Fruit fly (Drosophila melanogaster): Measurements from ENCODE around the gene CG10492.

dm6 chr2L:19078928-19079327 is 25.1 kb downstream of the CG10492 start, which contains the start of gene CG10700:
- no peak for TF ChIP-seq Abd-B (GFP tag; optimal IDR thresholded peaks at IDR 0.05)
- no peak for TF ChIP-seq Jra (GFP tag; optimal IDR thresholded peaks at IDR 0.05)
- TF ChIP-seq OdsH (GFP tag; optimal IDR thresholded peaks at IDR 0.05), result no peak
- no peak for TF ChIP-seq h (GFP tag; optimal IDR thresholded peaks at IDR 0.05)
- no peak for TF ChIP-seq sage (GFP tag; optimal IDR thresholded peaks at IDR 0.05)
- no peak for TF ChIP-seq pan (optimal IDR thresholded peaks at IDR 0.05)
- no peak for TF ChIP-seq psq (GFP tag; optimal IDR thresholded peaks at IDR 0.05)
- no peak for TF ChIP-seq sv (GFP tag; optimal IDR thresholded peaks at IDR 0.05)
- TF ChIP-seq Rel (GFP tag; optimal IDR thresholded peaks at IDR 0.05), result no peak
- no peak for TF ChIP-seq Rel (tag; optimal IDR thresholded peaks at IDR 0.05)

Measured in whole organism, wandering third instar larva.